Worm (Caenorhabditis elegans) whole organism, early embryonic: ENCODE results near the gene oac-23.

ENCODE experiments used
- B0310.2 ChIP-seq: sonication (generic microtip); optimal IDR thresholded peaks from 2 replicates; lab custom pipeline; 2016; ENCODE audit warnings: mild to moderate bottlenecking, missing genetic modification characterization, missing compliant biosample characterization
- F13C5.2 ChIP-seq: sonication (generic microtip); optimal IDR thresholded peaks from 2 replicates; lab custom pipeline; 2017; ENCODE audit warnings: mild to moderate bottlenecking, missing genetic modification characterization, inconsistent platforms, missing compliant biosample characterization
- aly-1 ChIP-seq: sonication (generic microtip); optimal IDR thresholded peaks from 2 replicates; lab custom pipeline; 2016; ENCODE audit warnings: missing genetic modification characterization, missing compliant biosample characterization
- ama-1 ChIP-seq: fragments of 150-350 bp; optimal IDR thresholded peaks from 2 replicates; lab custom pipeline; 2014
- ceh-13 ChIP-seq: fragments of 200-800 bp; sonication (Bioruptor generic); optimal IDR thresholded peaks from 2 replicates; lab custom pipeline; 2018; ENCODE audit warnings: mild to moderate bottlenecking, missing genetic modification characterization, missing compliant biosample characterization
- ceh-36 ChIP-seq: sonication (generic microtip); optimal IDR thresholded peaks from 2 replicates; lab custom pipeline; 2016; ENCODE audit warnings: missing genetic modification characterization, inconsistent platforms, missing compliant biosample characterization
- ets-7 ChIP-seq: sonication (generic microtip); optimal IDR thresholded peaks from 2 replicates; lab custom pipeline; 2016; ENCODE audit warnings: missing genotype, missing genetic modification characterization, missing compliant biosample characterization
- flt-1 ChIP-seq: fragments of 200-800 bp; sonication (Bioruptor generic); IDR thresholded peaks from 2 replicates; pipeline ENCODE4 v1.3.6; 2022; ENCODE audit warnings: missing genetic modification characterization, missing compliant biosample characterization
- hmbx-1 ChIP-seq: sonication (generic microtip); optimal IDR thresholded peaks from 2 replicates; lab custom pipeline; 2016; ENCODE audit warnings: mild to moderate bottlenecking, missing genetic modification characterization, missing compliant biosample characterization
- hmg-4 ChIP-seq: fragments of 200-800 bp; sonication (Bioruptor generic); optimal IDR thresholded peaks from 2 replicates; lab custom pipeline; 2018; ENCODE audit warnings: mild to moderate bottlenecking, missing genetic modification characterization, missing compliant biosample characterization
- hnd-1 ChIP-seq: sonication (generic microtip); optimal IDR thresholded peaks from 2 replicates; lab custom pipeline; 2016; ENCODE audit warnings: missing genetic modification characterization, missing compliant biosample characterization
- pes-1 ChIP-seq: fragments of 200-800 bp; sonication (Bioruptor generic); IDR thresholded peaks from 2 replicates; pipeline ENCODE4 v1.3.6; 2022; ENCODE audit warnings: missing genetic modification reagents, missing genetic modification characterization, missing compliant biosample characterization
- scrt-1 ChIP-seq: fragments of 200-800 bp; sonication (Bioruptor generic); IDR thresholded peaks from 2 replicates; pipeline ENCODE4 v1.3.6; 2022; ENCODE audit warnings: missing genetic modification characterization, missing compliant biosample characterization
- sea-1 ChIP-seq: fragments of 200-800 bp; sonication (Bioruptor generic); conservative IDR thresholded peaks from 2 replicates; pipeline ENCODE4 v1.3.6; 2022; ENCODE audit warnings: missing genetic modification characterization, missing compliant biosample characterization
- tbx-11 ChIP-seq: fragments of 200-800 bp; sonication (Bioruptor generic); IDR thresholded peaks from 2 replicates; pipeline ENCODE4 v1.3.6; 2022; ENCODE audit warnings: missing genetic modification characterization, missing compliant biosample characterization
- tbx-37 ChIP-seq: fragments of 200-800 bp; sonication (Bioruptor generic); conservative IDR thresholded peaks from 2 replicates; pipeline ENCODE4 v1.3.6; 2022; ENCODE audit warnings: missing genetic modification reagents, missing genetic modification characterization, missing compliant biosample characterization
- tra-4 ChIP-seq: sonication (generic microtip); optimal IDR thresholded peaks from 2 replicates; lab custom pipeline; 2017; ENCODE audit warnings: missing genetic modification characterization, missing compliant biosample characterization

The oac-23 gene

ce11 chrIV:3881119-3881518 is at the start of gene oac-23, which contains the start of gene F37C4.8:
Gene oac-23 (plus strand): TSS chrIV:3881441.
Gene F37C4.8 (minus strand): TSS chrIV:3881219.
- TF ChIP-seq ama-1 (lab: Kevin White, UChicago) (no peak), tbx-37 (no peak), tra-4 (tag; lab: Kevin White, UChicago) (no peak), F13C5.2 (tag; lab: Kevin White, UChicago) (no peak), tbx-11 (GFP tag; lab: Robert Waterston, UW) (no peak), scrt-1 (GFP tag; lab: Robert Waterston, UW) (no peak), B0310.2 (tag; lab: Kevin White, UChicago) (no peak), ceh-13 (no peak), hnd-1 (tag; lab: Kevin White, UChicago) (no peak), hmg-4 (no peak)

ce11 chrIV:3832040-3832439 is 49.2 kb upstream of the oac-23 start:
- TF ChIP-seq sea-1 (GFP tag; lab: Robert Waterston, UW) (no peak), ama-1 (lab: Kevin White, UChicago) (no peak), hmg-4 (no peak), tra-4 (tag; lab: Kevin White, UChicago) (no peak), flt-1 (GFP tag; lab: Robert Waterston, UW) (no peak), ceh-36 (no peak), tbx-11 (GFP tag; lab: Robert Waterston, UW) (no peak)

- TF ChIP-seq pes-1 (GFP tag; lab: Robert Waterston, UW) (no peak), F13C5.2 (tag; lab: Kevin White, UChicago) (no peak), hnd-1 (tag; lab: Kevin White, UChicago) (no peak), ceh-13 (no peak), flt-1 (GFP tag; lab: Robert Waterston, UW) (no peak), hmbx-1 (tag; lab: Kevin White, UChicago) (no peak), scrt-1 (GFP tag; lab: Robert Waterston, UW) (no peak), ets-7 (tag; lab: Kevin White, UChicago) (no peak), aly-1 (tag; lab: Kevin White, UChicago) (no peak), tra-4 (tag; lab: Kevin White, UChicago) (no peak)
These were observed 47.5 kb upstream of the oac-23 start for ce11 chrIV:3833778-3834177.

- TF ChIP-seq sea-1 (GFP tag; lab: Robert Waterston, UW): no peak
- no peak for TF ChIP-seq F13C5.2 (tag; lab: Kevin White, UChicago)
- TF ChIP-seq B0310.2 (tag; lab: Kevin White, UChicago): no peak
- TF ChIP-seq pes-1 (GFP tag; lab: Robert Waterston, UW): no peak
- no peak for TF ChIP-seq ets-7 (tag; lab: Kevin White, UChicago)
These were observed 46.2 kb upstream of the oac-23 start, which contains the start of gene cal-3 for ce11 chrIV:3835065-3835464. Gene cal-3 (minus strand): TSS chrIV:3835165.

ce11 chrIV:3838687-3839086 is 42.6 kb upstream of the oac-23 start:
- no peak for TF ChIP-seq ceh-36
- TF ChIP-seq ceh-13: no peak
- TF ChIP-seq hnd-1 (tag; lab: Kevin White, UChicago): no peak
- no peak for TF ChIP-seq scrt-1 (GFP tag; lab: Robert Waterston, UW)
- TF ChIP-seq ets-7 (tag; lab: Kevin White, UChicago): no peak
- no peak for TF ChIP-seq flt-1 (GFP tag; lab: Robert Waterston, UW)
- no peak for TF ChIP-seq F13C5.2 (tag; lab: Kevin White, UChicago)
- no peak for TF ChIP-seq aly-1 (tag; lab: Kevin White, UChicago)

- TF ChIP-seq ets-7 (tag; lab: Kevin White, UChicago): no peak
- TF ChIP-seq sea-1 (GFP tag; lab: Robert Waterston, UW): no peak
- no peak for TF ChIP-seq B0310.2 (tag; lab: Kevin White, UChicago)
- TF ChIP-seq ceh-13: no peak
- no peak for TF ChIP-seq tbx-37
- no peak for TF ChIP-seq ceh-36
- no peak for TF ChIP-seq hmbx-1 (tag; lab: Kevin White, UChicago)
- no peak for TF ChIP-seq F13C5.2 (tag; lab: Kevin White, UChicago)
- no peak for TF ChIP-seq hnd-1 (tag; lab: Kevin White, UChicago)
- TF ChIP-seq pes-1 (GFP tag; lab: Robert Waterston, UW): no peak
- TF ChIP-seq aly-1 (tag; lab: Kevin White, UChicago): no peak
- TF ChIP-seq ama-1 (lab: Kevin White, UChicago): no peak
- TF ChIP-seq tbx-11 (GFP tag; lab: Robert Waterston, UW): no peak
These were observed 41.8 kb upstream of the oac-23 start, which contains the start of gene F28F9.2 for ce11 chrIV:3839420-3839819. Gene F28F9.2 (plus strand): TSS chrIV:3839720.

ce11 chrIV:3840480-3840879 is 40.8 kb upstream of the oac-23 start:
- no peak for TF ChIP-seq aly-1 (tag; lab: Kevin White, UChicago)
- TF ChIP-seq tbx-11 (GFP tag; lab: Robert Waterston, UW): no peak
- TF ChIP-seq hmbx-1 (tag; lab: Kevin White, UChicago): no peak
- TF ChIP-seq B0310.2 (tag; lab: Kevin White, UChicago): no peak
- TF ChIP-seq tbx-37: no peak
- TF ChIP-seq sea-1 (GFP tag; lab: Robert Waterston, UW): no peak
- TF ChIP-seq scrt-1 (GFP tag; lab: Robert Waterston, UW): no peak
- no peak for TF ChIP-seq flt-1 (GFP tag; lab: Robert Waterston, UW)
- TF ChIP-seq hmg-4: no peak

ce11 chrIV:3841607-3842006 is 39.6 kb upstream of the oac-23 start:
- TF ChIP-seq aly-1 (tag; lab: Kevin White, UChicago): no peak
- peak; percentile 47 for TF ChIP-seq ceh-36
- no peak for TF ChIP-seq pes-1 (GFP tag; lab: Robert Waterston, UW)
